Worm (Caenorhabditis elegans): ENCODE data around the gene T18D3.1.
A peak's percentile ranks its signal among the peaks of the same experiment; 100 is the strongest.

The T18D3.1 gene

ce11 chrX:12439998-12440722, 14.4 kb upstream of the T18D3.1 start:
- TF ChIP-seq dsc-1 (tag; optimal IDR thresholded peaks at IDR 0.05) (peak; percentile 43), sptf-1 (tag; optimal IDR thresholded peaks at IDR 0.05) (no peak), lin-14 (GFP tag; optimal IDR thresholded peaks at IDR 0.05) (peak; percentile 48), tbx-2 (tag; optimal IDR thresholded peaks at IDR 0.05) (no peak), efl-1 (optimal IDR thresholded peaks at IDR 0.05) (no peak), efl-1 (GFP tag; optimal IDR thresholded peaks at IDR 0.05 in 1 of 2) (peak in 1 of 2 experiments; percentile 67), unc-86 (tag; optimal IDR thresholded peaks at IDR 0.05) (peak; percentile 4), fkh-8 (tag; optimal IDR thresholded peaks at IDR 0.05) (peak; percentile 6), swsn-7 (tag; optimal IDR thresholded peaks at IDR 0.05) (peak; percentile 5)

DNA sequence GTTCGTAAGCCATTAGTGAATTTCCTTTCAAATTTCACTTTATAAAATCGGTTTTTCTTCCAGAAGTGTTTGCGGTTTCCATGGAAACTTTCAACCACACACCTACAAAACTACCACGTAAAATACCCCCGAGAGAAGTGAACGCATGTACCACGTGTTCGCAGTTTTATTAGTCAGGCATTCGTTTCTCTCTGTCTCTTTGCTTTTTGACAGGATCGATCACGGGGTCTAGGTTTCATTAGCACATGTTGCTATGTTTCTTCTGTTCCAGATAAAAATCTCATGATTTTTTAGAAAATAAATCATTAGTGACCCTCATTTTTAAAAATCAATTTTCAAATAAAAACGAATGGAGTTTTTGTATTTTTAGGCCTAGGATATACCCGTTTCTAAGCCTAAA, 10.1 kb upstream of the T18D3.1 start:
- no peak for TF ChIP-seq tbx-2 (tag; optimal IDR thresholded peaks at IDR 0.05)
- no peak for TF ChIP-seq efl-1 (optimal IDR thresholded peaks at IDR 0.05)
- TF ChIP-seq efl-1 (GFP tag; optimal IDR thresholded peaks at IDR 0.05 in 1 of 2): peak in 1 of 2 experiments; percentile 11

- TF ChIP-seq elt-2 (tag; optimal IDR thresholded peaks at IDR 0.05): peak; percentile 8
- TF ChIP-seq nhr-20 (tag; optimal IDR thresholded peaks at IDR 0.05): no peak
- no peak for TF ChIP-seq ztf-11 (tag; optimal IDR thresholded peaks at IDR 0.05)
These were observed 8.0 kb upstream of the T18D3.1 start for ce11 chrX:12446572-12446971.

DNA sequence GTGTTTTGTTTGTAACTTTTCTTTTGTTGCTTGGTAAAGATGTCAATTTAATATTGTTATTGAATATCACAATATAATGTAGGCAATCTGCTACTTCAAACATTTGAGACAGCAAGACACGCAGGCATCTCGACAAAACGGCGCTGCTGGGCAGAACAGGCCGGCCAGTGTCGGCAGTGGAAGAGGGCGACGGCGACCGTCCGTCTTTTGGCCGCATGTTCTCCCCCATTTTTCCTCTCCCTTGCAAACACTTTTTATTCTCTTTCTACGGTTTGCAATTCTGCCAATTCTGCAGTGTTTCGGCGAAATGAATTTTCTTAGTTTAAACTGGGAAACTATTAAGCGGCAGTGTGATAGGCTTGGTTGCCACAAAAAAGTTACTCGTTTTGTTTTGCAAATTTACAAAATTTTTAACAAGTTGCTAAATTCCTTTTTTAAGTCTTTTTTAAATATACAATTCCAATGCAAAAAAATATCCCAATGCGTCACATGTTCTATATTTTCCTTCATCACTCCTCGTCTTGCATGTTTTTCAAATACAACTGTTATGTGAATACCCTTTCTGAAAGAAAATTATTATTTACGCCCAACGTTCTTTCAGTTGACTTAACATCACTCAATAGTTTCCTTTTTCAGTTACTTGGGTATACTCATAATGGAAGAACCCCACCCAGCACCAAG, 5.1 kb upstream of the T18D3.1 start, which contains the start of gene T18D3.6:
T18D3.6 (plus strand) TSS at position 631 of the 681 bp plus-strand sequence.
- TF ChIP-seq Y116A8C.19 (tag; optimal IDR thresholded peaks at IDR 0.05; ENCODE audit: borderline replicate concordance) (no peak), C04F5.9 (tag; optimal IDR thresholded peaks at IDR 0.05) (no peak), lin-13 (GFP tag; optimal IDR thresholded peaks at IDR 0.05) (no peak), elt-3 (tag; optimal IDR thresholded peaks at IDR 0.05) (no peak), ceh-82 (tag; optimal IDR thresholded peaks at IDR 0.05) (no peak), ama-1 (optimal IDR thresholded peaks at IDR 0.05) (no peak), lsy-2 (tag; optimal IDR thresholded peaks at IDR 0.05) (no peak), elt-2 (tag; optimal IDR thresholded peaks at IDR 0.05) (peak; percentile 3), nhr-237 (tag; optimal IDR thresholded peaks at IDR 0.05) (no peak), snpc-4 (tag; optimal IDR thresholded peaks at IDR 0.05) (no peak), ceh-8 (GFP tag; optimal IDR thresholded peaks at IDR 0.05) (no peak), rnt-1 (tag; optimal IDR thresholded peaks at IDR 0.05) (peak; percentile 19), skn-1 (tag; optimal IDR thresholded peaks at IDR 0.05) (no peak), fos-1 (tag; optimal IDR thresholded peaks at IDR 0.05) (no peak), nhr-11 (tag; optimal IDR thresholded peaks at IDR 0.05) (no peak), lin-14 (GFP tag; optimal IDR thresholded peaks at IDR 0.05) (peak; percentile 60), snu-23 (GFP tag; optimal IDR thresholded peaks at IDR 0.05) (peak; percentile 25), lin-35 (GFP tag; optimal IDR thresholded peaks at IDR 0.05) (peak in 1 of 2 experiments; percentile 15), nhr-71 (tag; optimal IDR thresholded peaks at IDR 0.05) (peak; percentile 4), mdl-1 (tag; optimal IDR thresholded peaks at IDR 0.05) (peak in 1 of 2 experiments; percentile 7), blmp-1 (tag; optimal IDR thresholded peaks at IDR 0.05) (peak; percentile 4), nhr-20 (tag; optimal IDR thresholded peaks at IDR 0.05) (peak; percentile 23), aha-1 (tag; optimal IDR thresholded peaks at IDR 0.05) (no peak)

- TF ChIP-seq pqm-1 (tag; optimal IDR thresholded peaks at IDR 0.05) (no peak), lin-13 (GFP tag; optimal IDR thresholded peaks at IDR 0.05) (no peak), tbx-2 (tag; optimal IDR thresholded peaks at IDR 0.05) (no peak), nhr-11 (tag; optimal IDR thresholded peaks at IDR 0.05) (no peak), snu-23 (GFP tag; optimal IDR thresholded peaks at IDR 0.05) (no peak), ceh-90 (tag; optimal IDR thresholded peaks at IDR 0.05) (no peak), irx-1 (tag; optimal IDR thresholded peaks at IDR 0.05) (no peak), hpl-2 (GFP tag; optimal IDR thresholded peaks at IDR 0.05) (no peak), rnt-1 (tag; optimal IDR thresholded peaks at IDR 0.05) (no peak), mef-2 (tag; optimal IDR thresholded peaks at IDR 0.05) (no peak)
These were observed 3.3 kb upstream of the T18D3.1 start for ce11 chrX:12451258-12451657.

Measured in whole organism, L1 larva.